Worm (Caenorhabditis elegans): ENCODE data around the gene nep-25.

ce11 chrII:5820282-5820762, 21.7 kb upstream of the nep-25 start, which contains the start of gene ehs-1:
- TF ChIP-seq ama-1 (optimal IDR thresholded peaks at IDR 0.05) (no peak), pes-1 (GFP tag; IDR thresholded peaks at IDR 0.05) (no peak), tra-4 (tag; optimal IDR thresholded peaks at IDR 0.05) (no peak), scrt-1 (GFP tag; IDR thresholded peaks at IDR 0.05) (no peak), flt-1 (GFP tag; IDR thresholded peaks at IDR 0.05) (no peak)
